Fruit fly (Drosophila melanogaster): Measurements from ENCODE around the gene Srx.

dm6 chrX:17880269-17880889 lies 23.6 kb downstream of the Srx start:
- no peak for TF ChIP-seq CG8478 (optimal IDR thresholded peaks at IDR 0.05)
- TF ChIP-seq CTCF (optimal IDR thresholded peaks at IDR 0.05), result no peak
